Worm (Caenorhabditis elegans) whole organism, L2 larva: ENCODE data around the gene unc-5.
A peak's percentile ranks its signal among the peaks of the same experiment; 100 is the strongest.

Source experiments
- C34F6.9 ChIP-seq: fragments of 150-350 bp; optimal IDR thresholded peaks from 2 replicates; lab custom pipeline; 2014; ENCODE audit warnings: missing biosample characterization, missing genetic modification characterization
- F13H6.1 ChIP-seq: sonication (generic microtip); optimal IDR thresholded peaks from 2 replicates; lab custom pipeline; 2016; ENCODE audit warnings: missing genetic modification characterization, missing compliant biosample characterization
- Y55F3AM.14 ChIP-seq: fragments of 200-800 bp; sonication (Bioruptor generic); optimal IDR thresholded peaks from 2 replicates; lab custom pipeline; 2018; ENCODE audit warnings: mild to moderate bottlenecking, missing genetic modification characterization, missing compliant biosample characterization
- ZK546.5 ChIP-seq: sonication (generic microtip); optimal IDR thresholded peaks from 2 replicates; lab custom pipeline; 2017; ENCODE audit warnings: missing biosample characterization, missing genetic modification characterization
- alr-1 ChIP-seq: fragments of 150-350 bp; optimal IDR thresholded peaks from 2 replicates; lab custom pipeline; 2014; ENCODE audit warnings: missing biosample characterization, missing genetic modification characterization
- ama-1 ChIP-seq: fragments of 150-350 bp; optimal IDR thresholded peaks from 2 replicates; lab custom pipeline; 2018; ENCODE audit warnings: inconsistent platforms
- blmp-1 ChIP-seq: sonication (generic microtip); optimal IDR thresholded peaks from 2 replicates; lab custom pipeline; 2017; ENCODE audit warnings: missing genetic modification characterization, mild to moderate bottlenecking, missing compliant biosample characterization, antibody characterized with exemption, moderate library complexity; ENCODE audit not compliant: insufficient read depth
- ceh-16 ChIP-seq: fragments of 150-350 bp; optimal IDR thresholded peaks from 2 replicates; lab custom pipeline; 2014; ENCODE audit warnings: missing biosample characterization, missing genetic modification characterization
- ceh-82 ChIP-seq: fragments of 150-350 bp; optimal IDR thresholded peaks from 2 replicates; lab custom pipeline; 2014; ENCODE audit warnings: missing biosample characterization, missing genetic modification characterization
- crh-2 ChIP-seq: sonication (generic microtip); optimal IDR thresholded peaks from 2 replicates; lab custom pipeline; 2017; ENCODE audit warnings: missing biosample characterization, missing genetic modification characterization
- dmd-4 ChIP-seq: sonication (generic microtip); optimal IDR thresholded peaks from 2 replicates; lab custom pipeline; 2017; ENCODE audit warnings: missing biosample characterization, missing genetic modification characterization
- egl-27 ChIP-seq: sonication (generic microtip); optimal IDR thresholded peaks from 3 replicates; lab custom pipeline; 2017; ENCODE audit warnings: missing biosample characterization, missing genetic modification reagents, missing genetic modification characterization
- elt-1 ChIP-seq: fragments of 150-350 bp; optimal IDR thresholded peaks from 2 replicates; lab custom pipeline; 2014; ENCODE audit warnings: missing biosample characterization, missing genetic modification characterization
- elt-3 ChIP-seq: sonication (generic microtip); optimal IDR thresholded peaks from 2 replicates; lab custom pipeline; 2017; ENCODE audit warnings: missing biosample characterization, missing genetic modification characterization
- fos-1 ChIP-seq: fragments of 150-350 bp; optimal IDR thresholded peaks from 2 replicates; lab custom pipeline; 2014; ENCODE audit warnings: missing biosample characterization, missing genetic modification characterization
- gmeb-1 ChIP-seq: fragments of 150-350 bp; optimal IDR thresholded peaks from 2 replicates; lab custom pipeline; 2014; ENCODE audit warnings: missing biosample characterization, missing genetic modification characterization
- lin-13 ChIP-seq: fragments of 150-350 bp; optimal IDR thresholded peaks from 2 replicates; lab custom pipeline; 2014; ENCODE audit warnings: missing biosample characterization, missing genetic modification reagents, missing genetic modification characterization
- lin-39 ChIP-seq: fragments of 150-350 bp; optimal IDR thresholded peaks from 2 replicates; lab custom pipeline; 2014; ENCODE audit warnings: missing biosample characterization, missing genetic modification reagents, missing genetic modification characterization
- lsy-2 ChIP-seq, 2 experiments: fragments of 150-350 bp in 1 of 2; sonication (generic microtip) in 1 of 2; optimal IDR thresholded peaks; 2 replicates each; lab custom pipeline; 2014 to 2017; ENCODE audit warnings: missing biosample characterization in 2 of 2, missing genetic modification characterization in 2 of 2
- mbf-1 ChIP-seq: sonication (generic microtip); optimal IDR thresholded peaks from 2 replicates; lab custom pipeline; 2017; ENCODE audit warnings: missing biosample characterization, missing genetic modification characterization
- nhr-10 ChIP-seq: sonication (generic microtip); optimal IDR thresholded peaks from 2 replicates; lab custom pipeline; 2017; ENCODE audit warnings: missing biosample characterization, missing genetic modification characterization
- nhr-11 ChIP-seq: fragments of 150-350 bp; optimal IDR thresholded peaks from 2 replicates; lab custom pipeline; 2014; ENCODE audit warnings: missing biosample characterization, missing genetic modification characterization
- nhr-12 ChIP-seq: fragments of 150-350 bp; optimal IDR thresholded peaks from 2 replicates; lab custom pipeline; 2014; ENCODE audit warnings: missing biosample characterization, missing genetic modification characterization
- nhr-129 ChIP-seq: fragments of 150-350 bp; optimal IDR thresholded peaks from 2 replicates; lab custom pipeline; 2014; ENCODE audit warnings: missing biosample characterization, missing genetic modification characterization
- nhr-21 ChIP-seq: fragments of 150-350 bp; optimal IDR thresholded peaks from 2 replicates; lab custom pipeline; 2014; ENCODE audit warnings: missing biosample characterization, missing genetic modification characterization
- nhr-237 ChIP-seq: fragments of 150-350 bp; optimal IDR thresholded peaks from 2 replicates; lab custom pipeline; 2014; ENCODE audit warnings: missing biosample characterization, missing genetic modification characterization
- nhr-25 ChIP-seq: fragments of 150-350 bp; sonication (generic microtip); optimal IDR thresholded peaks from 3 replicates; lab custom pipeline; 2014; ENCODE audit warnings: missing biosample characterization, missing genetic modification characterization
- nhr-6 ChIP-seq: fragments of 150-350 bp; optimal IDR thresholded peaks from 2 replicates; lab custom pipeline; 2014; ENCODE audit warnings: missing biosample characterization, missing genetic modification characterization
- peb-1 ChIP-seq: fragments of 150-350 bp; optimal IDR thresholded peaks from 2 replicates; lab custom pipeline; 2014; ENCODE audit warnings: missing biosample characterization, missing genetic modification characterization
- sem-4 ChIP-seq: fragments of 150-350 bp; optimal IDR thresholded peaks from 2 replicates; lab custom pipeline; 2014; ENCODE audit warnings: missing biosample characterization, missing genetic modification reagents, missing genetic modification characterization
- skn-1 ChIP-seq: sonication (generic microtip); optimal IDR thresholded peaks from 2 replicates; lab custom pipeline; 2017; ENCODE audit warnings: missing biosample characterization, missing genetic modification characterization
- sma-3 ChIP-seq: sonication (generic microtip); optimal IDR thresholded peaks from 2 replicates; lab custom pipeline; 2016; ENCODE audit warnings: missing genetic modification reagents, missing genetic modification characterization, missing compliant biosample characterization
- sma-9 ChIP-seq, 2 experiments: fragments of 150-350 bp in 1 of 2; sonication (generic microtip) in 1 of 2; optimal IDR thresholded peaks; 2 replicates each; lab custom pipeline; 2014 to 2016; ENCODE audit warnings: missing genetic modification characterization in 2 of 2, mild to moderate bottlenecking in 1 of 2, missing biosample characterization in 1 of 2, missing compliant biosample characterization in 1 of 2, missing genetic modification reagents in 1 of 2, moderate library complexity in 1 of 2
- snpc-4 ChIP-seq: fragments of 150-350 bp; optimal IDR thresholded peaks from 2 replicates; lab custom pipeline; 2014; ENCODE audit warnings: missing biosample characterization, missing genetic modification characterization
- unc-39 ChIP-seq: fragments of 150-350 bp; optimal IDR thresholded peaks from 2 replicates; lab custom pipeline; 2014; ENCODE audit warnings: missing biosample characterization, missing genetic modification characterization
- unc-62 ChIP-seq: fragments of 150-350 bp; optimal IDR thresholded peaks from 2 replicates; lab custom pipeline; 2014; ENCODE audit warnings: missing biosample characterization, missing genetic modification reagents, missing genetic modification characterization
- zag-1 ChIP-seq: fragments of 150-350 bp; optimal IDR thresholded peaks from 2 replicates; lab custom pipeline; 2014; ENCODE audit warnings: missing biosample characterization, missing genetic modification characterization
- ztf-1 ChIP-seq: fragments of 200-800 bp; sonication (Bioruptor generic); conservative IDR thresholded peaks from 2 replicates; pipeline ENCODE4 v1.3.6; 2022; ENCODE audit warnings: missing genetic modification characterization, missing compliant biosample characterization
- ztf-11 ChIP-seq: sonication (generic microtip); optimal IDR thresholded peaks from 2 replicates; lab custom pipeline; 2017; ENCODE audit warnings: missing biosample characterization, missing genetic modification characterization
- ztf-4 ChIP-seq: fragments of 150-350 bp; optimal IDR thresholded peaks from 2 replicates; lab custom pipeline; 2014; ENCODE audit warnings: missing biosample characterization, missing genetic modification characterization

Gene unc-5

DNA sequence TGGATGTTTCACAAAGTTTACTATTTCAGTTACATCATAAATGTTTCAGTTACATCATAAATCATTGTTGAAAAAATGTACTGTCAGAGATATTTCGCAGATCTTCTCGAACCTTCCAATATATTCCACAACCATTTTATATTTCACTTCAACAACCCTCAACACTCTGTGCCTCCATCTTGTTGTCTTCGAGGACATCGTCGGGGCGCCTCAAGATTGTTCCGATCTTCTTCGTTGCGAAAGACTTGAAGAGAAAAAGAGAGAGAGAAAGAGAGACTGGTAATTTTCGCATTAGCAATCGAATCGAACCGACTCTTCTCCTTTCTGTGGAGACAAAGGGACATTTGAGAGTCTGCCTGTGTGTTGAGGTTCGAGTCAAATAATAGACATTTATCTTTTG lies 35.1 kb upstream of the unc-5 start:
- TF ChIP-seq lsy-2 (tag; optimal IDR thresholded peaks at IDR 0.05; lab: Kevin White, UChicago) = peak in 1 of 2 experiments; percentile 39
- no peak for TF ChIP-seq nhr-21 (tag; lab: Kevin White, UChicago)
- peak; percentile 28 for TF ChIP-seq nhr-6 (tag; lab: Kevin White, UChicago)
- TF ChIP-seq nhr-25 (tag; lab: Kevin White, UChicago) = peak; percentile 87

DNA sequence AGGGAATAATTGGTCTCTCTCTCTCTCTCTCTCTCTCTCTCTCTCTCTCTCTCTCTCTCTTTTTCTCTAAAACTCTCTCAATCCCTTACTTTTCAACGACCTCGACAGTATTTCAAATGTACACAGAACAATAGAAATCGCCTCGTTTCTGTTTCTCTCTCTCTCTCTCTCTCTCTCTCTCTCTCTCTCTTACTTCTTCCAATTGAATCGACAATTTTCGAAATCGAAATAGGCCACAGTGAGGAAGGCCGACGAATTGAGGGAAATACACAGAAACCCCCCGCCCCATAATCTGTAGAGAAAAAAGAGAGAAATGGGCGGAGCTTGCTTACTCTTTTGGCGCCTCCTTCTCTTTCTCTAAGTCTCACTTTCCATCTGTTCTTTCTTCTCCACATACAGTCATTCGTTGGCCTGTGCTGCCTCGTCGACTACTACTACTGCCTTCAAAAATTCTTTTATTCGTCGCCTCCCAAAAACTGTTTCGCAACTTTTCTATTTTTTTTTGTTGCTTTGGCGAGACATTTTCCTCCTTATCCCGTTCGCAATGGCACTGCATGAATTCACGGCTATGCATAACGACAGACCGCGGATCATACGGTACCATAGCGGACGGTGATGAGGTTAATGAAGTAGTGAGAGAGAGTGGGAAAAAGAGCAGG lies 33.5 kb upstream of the unc-5 start:
- TF ChIP-seq fos-1 (tag; lab: Kevin White, UChicago) (peak; percentile 21), crh-2 (tag; lab: Kevin White, UChicago) (peak; percentile 31), nhr-129 (tag; lab: Kevin White, UChicago) (peak; percentile 55), ama-1 (lab: Kevin White, UChicago) (peak; percentile 89), ceh-16 (no peak), C34F6.9 (tag; lab: Kevin White, UChicago) (peak; percentile 26), lin-13 (GFP tag; lab: Kevin White, UChicago) (peak; percentile 34), nhr-6 (tag; lab: Kevin White, UChicago) (peak; percentile 33), peb-1 (tag; lab: Kevin White, UChicago) (no peak), gmeb-1 (peak; percentile 49), sma-3 (no peak), ztf-11 (no peak), blmp-1 (tag; lab: Kevin White, UChicago) (peak; percentile 64), skn-1 (tag; lab: Kevin White, UChicago) (no peak), egl-27 (tag; lab: Kevin White, UChicago) (peak; percentile 41), sem-4 (tag; lab: Kevin White, UChicago) (peak; percentile 55), mbf-1 (no peak), nhr-10 (tag; lab: Kevin White, UChicago) (no peak), lsy-2 (tag; optimal IDR thresholded peaks at IDR 0.05; lab: Kevin White, UChicago) (peak in 1 of 2 experiments; percentile 50), elt-3 (tag; lab: Kevin White, UChicago) (no peak), nhr-25 (tag; lab: Kevin White, UChicago) (peak; percentile 91), F13H6.1 (peak; percentile 71), dmd-4 (tag; lab: Kevin White, UChicago) (no peak), unc-39 (tag; lab: Kevin White, UChicago) (no peak), lin-39 (no peak), sma-9 (GFP tag; optimal IDR thresholded peaks at IDR 0.05; lab: Kevin White, UChicago) (no peak), sma-9 (tag; optimal IDR thresholded peaks at IDR 0.05; lab: Kevin White, UChicago) (no peak), snpc-4 (no peak), ztf-1 (GFP tag; lab: Robert Waterston, UW) (no peak)

- TF ChIP-seq snpc-4 (no peak), alr-1 (tag; lab: Kevin White, UChicago) (no peak), nhr-11 (tag; lab: Kevin White, UChicago) (no peak), nhr-12 (no peak), nhr-10 (tag; lab: Kevin White, UChicago) (no peak), ZK546.5 (tag; lab: Kevin White, UChicago) (no peak), ama-1 (lab: Kevin White, UChicago) (no peak)
Observed at ce11 chrIV:5561059-5561458, 32.9 kb upstream of the unc-5 start.

DNA sequence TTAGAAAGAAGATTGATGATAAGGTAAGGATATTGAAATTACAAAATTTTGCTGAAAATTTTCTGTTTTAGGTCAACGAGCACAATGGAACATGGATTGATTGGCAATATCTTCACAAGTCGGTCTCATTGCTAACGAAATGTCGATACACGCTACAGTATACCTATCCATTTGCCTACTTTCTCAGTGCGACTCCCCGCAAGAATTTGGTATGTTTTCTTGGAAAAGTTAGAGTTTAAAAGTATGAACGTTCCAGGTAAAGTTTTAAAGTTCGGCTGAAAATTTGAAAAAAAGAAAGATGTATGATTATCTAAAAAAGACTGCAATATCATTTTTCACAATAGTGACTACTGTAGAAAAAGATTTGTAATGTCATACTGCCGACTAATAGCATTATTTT lies 26.0 kb upstream of the unc-5 start:
- no peak for TF ChIP-seq nhr-21 (tag; lab: Kevin White, UChicago)
- TF ChIP-seq Y55F3AM.14 (GFP tag; lab: Kevin White, UChicago) = no peak
- TF ChIP-seq ztf-4 (tag; lab: Kevin White, UChicago) = no peak
- no peak for TF ChIP-seq zag-1 (tag; lab: Kevin White, UChicago)
- TF ChIP-seq ceh-16 = no peak
- no peak for TF ChIP-seq ZK546.5 (tag; lab: Kevin White, UChicago)
- TF ChIP-seq nhr-25 (tag; lab: Kevin White, UChicago) = no peak
- TF ChIP-seq C34F6.9 (tag; lab: Kevin White, UChicago) = no peak
- no peak for TF ChIP-seq ceh-82
- TF ChIP-seq nhr-237 (tag; lab: Kevin White, UChicago) = no peak
- no peak for TF ChIP-seq elt-1 (tag; lab: Kevin White, UChicago)
- no peak for TF ChIP-seq crh-2 (tag; lab: Kevin White, UChicago)
- no peak for TF ChIP-seq unc-39 (tag; lab: Kevin White, UChicago)
- no peak for TF ChIP-seq unc-62
- no peak for TF ChIP-seq ztf-11
- TF ChIP-seq, all 48 proteins: peak for 0
